Fruit fly (Drosophila melanogaster) whole organism, embryonic: Measurements from ENCODE around the gene Cyt-c-d.

Experiments
- CG12391 ChIP-seq: fragments of 200-800 bp; sonication (Bioruptor generic); optimal IDR thresholded peaks from 3 replicates; lab custom pipeline; 2018; ENCODE audit warnings: missing biosample characterization, mild to moderate bottlenecking, missing genetic modification characterization, moderate library complexity
- CG12769 ChIP-seq: fragments of 200-800 bp; sonication (Bioruptor generic); optimal IDR thresholded peaks from 2 replicates; lab custom pipeline; 2019; ENCODE audit warnings: missing biosample characterization, mild to moderate bottlenecking, missing genetic modification characterization, moderate library complexity
- CG14014 ChIP-seq: fragments of 200-800 bp; sonication (Bioruptor generic); IDR thresholded peaks from 2 replicates; pipeline ENCODE4 v1.3.6; 2022; ENCODE audit warnings: missing biosample characterization, missing genetic modification characterization
- CG1603 ChIP-seq: fragments of 200-800 bp; sonication (Bioruptor generic); optimal IDR thresholded peaks from 2 replicates; lab custom pipeline; 2019; ENCODE audit warnings: missing biosample characterization, mild to moderate bottlenecking, missing genetic modification characterization, moderate library complexity
- CG16813 ChIP-seq: fragments of 200-800 bp; sonication (Bioruptor generic); IDR thresholded peaks from 3 replicates; pipeline ENCODE4 v1.3.6; 2022; ENCODE audit warnings: missing biosample characterization, missing genetic modification characterization; ENCODE audit not compliant: partially characterized antibody
- CG16815 ChIP-seq: fragments of 200-800 bp; sonication (Bioruptor generic); optimal IDR thresholded peaks from 3 replicates; lab custom pipeline; 2017; ENCODE audit warnings: missing biosample characterization, mild to moderate bottlenecking, missing genetic modification characterization
- CG17328 ChIP-seq: fragments of 200-800 bp; sonication (Bioruptor generic); IDR thresholded peaks from 2 replicates; pipeline ENCODE4 v1.3.6; 2022; ENCODE audit warnings: missing biosample characterization, missing genetic modification characterization
- CG2120 ChIP-seq: fragments of 200-800 bp; sonication (Bioruptor generic); optimal IDR thresholded peaks from 3 replicates; lab custom pipeline; 2016; ENCODE audit warnings: missing biosample characterization, missing genetic modification characterization
- CG2875 ChIP-seq: fragments of 200-800 bp; sonication (Bioruptor generic); optimal IDR thresholded peaks from 2 replicates; lab custom pipeline; 2017; ENCODE audit warnings: missing biosample characterization, mild to moderate bottlenecking, missing genetic modification characterization, missing genetic modification reagents
- CG32772 ChIP-seq: fragments of 200-800 bp; sonication (Bioruptor generic); IDR thresholded peaks from 2 replicates; pipeline ENCODE4 v1.3.6; 2022; ENCODE audit warnings: missing biosample characterization, missing genetic modification characterization
- CG33213 ChIP-seq: fragments of 200-800 bp; sonication (Bioruptor generic); optimal IDR thresholded peaks from 3 replicates; lab custom pipeline; 2016; ENCODE audit warnings: missing biosample characterization, missing genetic modification characterization
- CG34376 ChIP-seq: fragments of 200-800 bp; sonication (Bioruptor generic); optimal IDR thresholded peaks from 2 replicates; lab custom pipeline; 2018; ENCODE audit warnings: missing biosample characterization, mild to moderate bottlenecking, missing genetic modification characterization
- CG4820 ChIP-seq: fragments of 200-800 bp; sonication (Bioruptor generic); optimal IDR thresholded peaks from 3 replicates; lab custom pipeline; 2016; ENCODE audit warnings: missing biosample characterization, missing genetic modification characterization
- CG6791 ChIP-seq: fragments of 200-800 bp; sonication (Bioruptor generic); IDR thresholded peaks from 3 replicates; pipeline ENCODE4 v1.3.6; 2022; ENCODE audit warnings: missing biosample characterization, missing genetic modification characterization; ENCODE audit not compliant: partially characterized antibody
- CG6813 ChIP-seq: fragments of 200-800 bp; sonication (Bioruptor generic); optimal IDR thresholded peaks from 2 replicates; lab custom pipeline; 2017; ENCODE audit warnings: missing biosample characterization, missing genetic modification characterization, mild to moderate bottlenecking, moderate library complexity, missing genetic modification reagents
- CG7839 ChIP-seq: fragments of 200-800 bp; sonication (Bioruptor generic); optimal IDR thresholded peaks from 3 replicates; lab custom pipeline; 2018; ENCODE audit warnings: missing biosample characterization, mild to moderate bottlenecking, missing genetic modification characterization, moderate library complexity
- CG9727 ChIP-seq: fragments of 200-800 bp; sonication (Bioruptor generic); optimal IDR thresholded peaks from 3 replicates; lab custom pipeline; 2017; ENCODE audit warnings: missing biosample characterization, mild to moderate bottlenecking, missing genetic modification characterization
- CG9817 ChIP-seq: fragments of 200-800 bp; sonication (Bioruptor generic); optimal IDR thresholded peaks from 2 replicates; lab custom pipeline; 2018; ENCODE audit warnings: missing biosample characterization, mild to moderate bottlenecking, missing genetic modification characterization, moderate library complexity
- CTCF ChIP-seq: fragments of 200-800 bp; sonication (Bioruptor generic); optimal IDR thresholded peaks from 2 replicates; lab custom pipeline; 2017; ENCODE audit warnings: missing biosample characterization, mild to moderate bottlenecking, missing genetic modification characterization, moderate library complexity
- Chrac-16 ChIP-seq: fragments of 200-800 bp; sonication (Bioruptor generic); optimal IDR thresholded peaks from 3 replicates; lab custom pipeline; 2016; ENCODE audit warnings: missing biosample characterization, missing genetic modification characterization
- Dp ChIP-seq: fragments of 200-800 bp; sonication (Bioruptor generic); optimal IDR thresholded peaks from 2 replicates; lab custom pipeline; 2018; ENCODE audit warnings: missing biosample characterization, mild to moderate bottlenecking, missing genetic modification characterization, moderate library complexity
- Elba2 ChIP-seq: fragments of 200-800 bp; sonication (Bioruptor generic); optimal IDR thresholded peaks from 3 replicates; lab custom pipeline; 2016; ENCODE audit warnings: missing biosample characterization, missing genetic modification characterization
- Ets65A ChIP-seq: fragments of 200-800 bp; sonication (Bioruptor generic); peaks from one replicate; lab custom pipeline; 2016; ENCODE audit warnings: missing biosample characterization, missing genetic modification characterization
- Hmx ChIP-seq: fragments of 200-800 bp; sonication (Bioruptor generic); optimal IDR thresholded peaks from 2 replicates; lab custom pipeline; 2016; ENCODE audit warnings: missing biosample characterization, missing genetic modification characterization
- MBD-R2 ChIP-seq: fragments of 200-800 bp; sonication (Bioruptor generic); IDR thresholded peaks from 2 replicates; pipeline ENCODE4 v1.3.6; 2022; ENCODE audit warnings: missing biosample characterization, missing genetic modification characterization
- NC2α ChIP-seq: fragments of 200-800 bp; sonication (Bioruptor generic); optimal IDR thresholded peaks from 2 replicates; lab custom pipeline; 2016; ENCODE audit warnings: missing biosample characterization, missing genetic modification characterization
- Nf-YB ChIP-seq: fragments of 200-800 bp; sonication (Bioruptor generic); optimal IDR thresholded peaks from 3 replicates; lab custom pipeline; 2019; ENCODE audit warnings: missing biosample characterization, mild to moderate bottlenecking, missing genetic modification characterization, moderate library complexity
- Pdp1 ChIP-seq, 2 experiments: fragments of 200-800 bp; sonication (Bioruptor generic); optimal IDR thresholded peaks; 3 replicates each; lab custom pipeline; 2016; ENCODE audit warnings: missing biosample characterization in 2 of 2, missing genetic modification characterization in 2 of 2, mild to moderate bottlenecking in 1 of 2, moderate library complexity in 1 of 2
- Scr ChIP-seq: fragments of 200-800 bp; sonication (Bioruptor generic); IDR thresholded peaks from 2 replicates; pipeline ENCODE4 v1.3.6; 2022; ENCODE audit warnings: missing biosample characterization, missing genetic modification characterization; ENCODE audit not compliant: partially characterized antibody
- Ssrp ChIP-seq: fragments of 200-800 bp; sonication (Bioruptor generic); optimal IDR thresholded peaks from 2 replicates; lab custom pipeline; 2018; ENCODE audit warnings: missing biosample characterization, mild to moderate bottlenecking, missing genetic modification characterization, moderate library complexity
- YL-1 ChIP-seq: fragments of 200-800 bp; sonication (Bioruptor generic); optimal IDR thresholded peaks from 3 replicates; lab custom pipeline; 2017; ENCODE audit warnings: missing biosample characterization, mild to moderate bottlenecking, missing genetic modification characterization
- en ChIP-seq: fragments of 200-800 bp; sonication (Bioruptor generic); optimal IDR thresholded peaks from 2 replicates; lab custom pipeline; 2016; ENCODE audit warnings: missing biosample characterization, missing genetic modification characterization
- ewg ChIP-seq: fragments of 200-800 bp; sonication (Bioruptor generic); optimal IDR thresholded peaks from 3 replicates; lab custom pipeline; 2017; ENCODE audit warnings: mild to moderate bottlenecking, missing biosample characterization, missing genetic modification reagents, missing genetic modification characterization
- exex ChIP-seq: fragments of 200-800 bp; sonication (Bioruptor generic); optimal IDR thresholded peaks from 4 replicates; lab custom pipeline; 2018; ENCODE audit warnings: missing biosample characterization, mild to moderate bottlenecking, missing genetic modification characterization, moderate library complexity
- gem ChIP-seq: fragments of 200-800 bp; sonication (Bioruptor generic); optimal IDR thresholded peaks from 2 replicates; lab custom pipeline; 2019; ENCODE audit warnings: missing biosample characterization, mild to moderate bottlenecking, missing genetic modification characterization, moderate library complexity
- gro ChIP-seq: fragments of 200-800 bp; sonication (Bioruptor generic); optimal IDR thresholded peaks from 2 replicates; lab custom pipeline; 2016; ENCODE audit warnings: missing biosample characterization, missing genetic modification characterization
- gsb ChIP-seq: fragments of 200-800 bp; sonication (Bioruptor generic); IDR thresholded peaks from 2 replicates; pipeline ENCODE4 v1.3.6; 2022; ENCODE audit warnings: missing biosample characterization, missing genetic modification characterization
- h ChIP-seq: fragments of >200 bp; optimal IDR thresholded peaks from 2 replicates; lab custom pipeline; 2017
- jumu ChIP-seq: fragments of 200-800 bp; sonication (Bioruptor generic); optimal IDR thresholded peaks from 3 replicates; lab custom pipeline; 2016; ENCODE audit warnings: missing biosample characterization, missing genetic modification characterization
- lov ChIP-seq, 2 experiments: fragments of 200-800 bp in 1 of 2; fragments of >200 bp in 1 of 2; sonication (Bioruptor generic) in 1 of 2; IDR thresholded peaks in 1 of 2; optimal IDR thresholded peaks in 1 of 2; 2 replicates in 1 of 2; 3 replicates in 1 of 2; pipeline versions ENCODE4 v1.3.6 to Lab custom; 2017 to 2022; ENCODE audit warnings: missing biosample characterization in 1 of 2, missing genetic modification characterization in 1 of 2
- mam ChIP-seq: fragments of 200-800 bp; sonication (Bioruptor generic); optimal IDR thresholded peaks from 3 replicates; lab custom pipeline; 2016; ENCODE audit warnings: missing biosample characterization, missing genetic modification characterization
- mirr ChIP-seq: fragments of 200-800 bp; sonication (Bioruptor generic); optimal IDR thresholded peaks from 3 replicates; lab custom pipeline; 2018; ENCODE audit warnings: missing biosample characterization, mild to moderate bottlenecking, missing genetic modification characterization
- odd ChIP-seq: fragments of 200-800 bp; sonication (Bioruptor generic); optimal IDR thresholded peaks from 2 replicates; lab custom pipeline; 2017; ENCODE audit warnings: missing biosample characterization, mild to moderate bottlenecking, missing genetic modification characterization
- pnt ChIP-seq: fragments of 200-800 bp; sonication (Bioruptor generic); optimal IDR thresholded peaks from 3 replicates; lab custom pipeline; 2016; ENCODE audit warnings: missing biosample characterization, missing genetic modification characterization
- slou ChIP-seq: fragments of 200-800 bp; sonication (Bioruptor generic); optimal IDR thresholded peaks from 3 replicates; lab custom pipeline; 2016; ENCODE audit warnings: missing biosample characterization, missing genetic modification characterization
- stwl ChIP-seq: fragments of 200-800 bp; sonication (Bioruptor generic); optimal IDR thresholded peaks from 3 replicates; lab custom pipeline; 2018; ENCODE audit warnings: missing biosample characterization, mild to moderate bottlenecking, missing genetic modification characterization, moderate library complexity
- tgo ChIP-seq: fragments of 200-800 bp; sonication (Bioruptor generic); IDR thresholded peaks from 3 replicates; pipeline ENCODE4 v1.3.6; 2022; ENCODE audit warnings: missing biosample characterization, missing genetic modification characterization
- z ChIP-seq: fragments of 200-800 bp; sonication (Bioruptor generic); IDR thresholded peaks from 3 replicates; pipeline ENCODE4 v1.3.6; 2022; ENCODE audit warnings: missing biosample characterization, missing genetic modification characterization
- zf30C ChIP-seq: fragments of 200-800 bp; sonication (Bioruptor generic); optimal IDR thresholded peaks from 3 replicates; lab custom pipeline; 2018; ENCODE audit warnings: missing biosample characterization, mild to moderate bottlenecking, missing genetic modification characterization

Gene Cyt-c-d

DNA sequence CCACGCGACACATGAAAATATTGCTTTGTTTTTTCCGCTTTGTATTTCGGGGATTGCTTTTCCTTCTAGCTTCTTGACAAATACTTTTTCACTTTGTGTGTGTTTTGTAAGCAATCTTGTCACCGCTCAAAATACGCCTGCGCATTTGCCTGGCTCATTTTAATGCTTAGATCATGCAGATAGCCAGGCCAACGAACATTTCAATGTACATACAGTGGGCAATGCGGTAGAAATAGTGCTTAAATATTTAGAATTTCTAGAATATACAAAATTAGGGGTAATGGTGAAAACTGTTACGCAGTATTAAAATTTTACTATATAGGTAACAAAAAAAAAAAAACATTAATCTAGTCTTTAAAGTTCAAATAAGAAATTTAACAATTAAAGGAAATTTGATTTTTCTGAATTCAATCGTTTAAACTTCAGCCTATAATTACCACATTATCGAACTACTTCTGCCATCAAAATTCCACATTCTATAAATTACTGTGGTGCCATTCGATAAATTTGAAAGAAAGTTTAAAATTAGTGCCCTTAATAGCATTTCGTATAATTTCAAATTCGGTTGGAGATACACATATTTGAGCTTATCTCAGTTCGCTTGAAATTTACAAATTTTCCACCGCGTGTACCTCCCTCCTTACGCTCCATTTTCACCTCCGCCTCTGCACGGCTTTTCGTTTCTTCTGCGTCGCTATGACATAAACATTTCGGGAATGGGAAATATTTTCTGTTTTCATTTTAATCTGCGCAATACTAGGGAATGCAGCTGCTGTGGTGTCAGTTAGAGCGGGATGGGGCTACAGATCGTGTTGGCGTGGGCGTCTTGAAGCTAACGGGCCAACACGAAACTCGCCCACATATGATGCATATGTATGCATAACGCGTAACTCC is 8.6 kb upstream of the Cyt-c-d start (continued):
- no peak for TF ChIP-seq CG34376 (GFP tag; lab: Kevin White, UChicago)
- TF ChIP-seq CTCF (GFP tag; lab: Kevin White, UChicago): no peak
- no peak for TF ChIP-seq exex
- TF ChIP-seq Pdp1 (GFP tag; optimal IDR thresholded peaks at IDR 0.05; lab: Kevin White, UChicago): peak in 1 of 2 experiments; percentile 91
- TF ChIP-seq CG9817: no peak
- TF ChIP-seq CG6813 (GFP tag; lab: Kevin White, UChicago): no peak
- no peak for TF ChIP-seq CG2875 (GFP tag; lab: Kevin White, UChicago)
- TF ChIP-seq stwl (tag; lab: Kevin White, UChicago): no peak
- no peak for TF ChIP-seq pnt (GFP tag; lab: Kevin White, UChicago)
- TF ChIP-seq mam (GFP tag; lab: Kevin White, UChicago): no peak
- TF ChIP-seq tgo (GFP tag; lab: Robert Waterston, UW): no peak
- peak; percentile 21 for TF ChIP-seq CG12391
- no peak for TF ChIP-seq h (lab: Kevin White, UChicago)
- TF ChIP-seq lov (optimal IDR thresholded peaks at IDR 0.05; lab: Kevin White, UChicago): no peak
- no peak for TF ChIP-seq lov (GFP tag; IDR thresholded peaks at IDR 0.05; lab: Robert Waterston, UW)
- no peak for TF ChIP-seq CG6791 (GFP tag; lab: Robert Waterston, UW)
- TF ChIP-seq CG16815 (GFP tag; lab: Kevin White, UChicago): no peak
- TF ChIP-seq gsb: no peak
- TF ChIP-seq jumu (GFP tag; lab: Kevin White, UChicago): peak; percentile 19
- no peak for TF ChIP-seq zf30C (GFP tag; lab: Kevin White, UChicago)
- no peak for TF ChIP-seq Scr (GFP tag; lab: Robert Waterston, UW)
- no peak for TF ChIP-seq Hmx
- TF ChIP-seq CG2120 (GFP tag; lab: Kevin White, UChicago): peak; percentile 6
- TF ChIP-seq mirr (GFP tag; lab: Kevin White, UChicago): no peak
- TF ChIP-seq Ssrp (tag; lab: Kevin White, UChicago): peak; percentile 3
- TF ChIP-seq gem: peak; percentile 57
- TF ChIP-seq NC2α: no peak
- peak; percentile 51 for TF ChIP-seq CG17328 (GFP tag; lab: Robert Waterston, UW)
- no peak for TF ChIP-seq Nf-YB (GFP tag; lab: Kevin White, UChicago)
- TF ChIP-seq Elba2 (GFP tag; lab: Kevin White, UChicago): no peak
- peak; percentile 51 for TF ChIP-seq CG7839 (tag; lab: Kevin White, UChicago)
- peak; percentile 29; the same call in 1 of the 2 replicates for TF ChIP-seq MBD-R2 (GFP tag; lab: Robert Waterston, UW)
- no peak for TF ChIP-seq Ets65A (GFP tag; lab: Kevin White, UChicago)
- TF ChIP-seq CG33213 (GFP tag; lab: Kevin White, UChicago): no peak
- TF ChIP-seq CG16813 (GFP tag; lab: Robert Waterston, UW): no peak
- TF ChIP-seq slou: no peak
- TF ChIP-seq CG32772 (GFP tag; lab: Robert Waterston, UW): no peak
- peak; percentile 4 for TF ChIP-seq CG9727 (GFP tag; lab: Kevin White, UChicago)
- peak; percentile 9 for TF ChIP-seq odd (GFP tag; lab: Kevin White, UChicago)
- TF ChIP-seq z: no peak
- 0 out of 2 replicates have a peak, but pooled peaks have one; percentile 9 for TF ChIP-seq CG14014 (GFP tag; lab: Robert Waterston, UW)
- TF ChIP-seq CG12769 (tag; lab: Kevin White, UChicago): peak; percentile 88
- peak; percentile 21 for TF ChIP-seq CG4820 (GFP tag; lab: Kevin White, UChicago)
- no peak for TF ChIP-seq ewg (GFP tag; lab: Kevin White, UChicago)
- no peak for TF ChIP-seq CG1603 (tag; lab: Kevin White, UChicago)
- no peak for TF ChIP-seq YL-1 (GFP tag; lab: Kevin White, UChicago)
- no peak for TF ChIP-seq en (GFP tag; lab: Kevin White, UChicago)
- TF ChIP-seq gro (GFP tag; lab: Kevin White, UChicago): no peak
- no peak for TF ChIP-seq Chrac-16 (GFP tag; lab: Kevin White, UChicago)
- no peak for TF ChIP-seq Dp (GFP tag; lab: Kevin White, UChicago)
